Worm (Caenorhabditis elegans) whole organism, mixed stage, embryonic: ENCODE data around the gene mnk-1.

Experiments used
- blmp-1 ChIP-seq: fragments of 150-350 bp; optimal IDR thresholded peaks from 2 replicates; lab custom pipeline; 2014; ENCODE audit warnings: missing biosample characterization, missing genetic modification characterization
- lsy-2 ChIP-seq: fragments of 150-350 bp; optimal IDR thresholded peaks from 2 replicates; lab custom pipeline; 2014; ENCODE audit warnings: missing biosample characterization, missing genetic modification characterization
- nhr-12 ChIP-seq: fragments of 150-350 bp; optimal IDR thresholded peaks from 2 replicates; lab custom pipeline; 2014; ENCODE audit warnings: missing biosample characterization, missing genetic modification characterization
- pha-4 ChIP-seq: fragments of 150-350 bp; optimal IDR thresholded peaks from 2 replicates; lab custom pipeline; 2018; ENCODE audit warnings: missing biosample characterization, missing genetic modification reagents, missing genetic modification characterization
- snpc-4 ChIP-seq: fragments of 150-350 bp; optimal IDR thresholded peaks from 2 replicates; lab custom pipeline; 2014; ENCODE audit warnings: missing biosample characterization, missing genetic modification characterization
- tbx-8 ChIP-seq: fragments of 200-800 bp; sonication (Bioruptor generic); optimal IDR thresholded peaks from 2 replicates; lab custom pipeline; 2018; ENCODE audit warnings: mild to moderate bottlenecking, missing genetic modification characterization, moderate library complexity, missing compliant biosample characterization
- unc-120 ChIP-seq: sonication (generic microtip); optimal IDR thresholded peaks from 2 replicates; lab custom pipeline; 2017; ENCODE audit warnings: missing genetic modification characterization, missing compliant biosample characterization; ENCODE audit not compliant: poor library complexity, severe bottlenecking
- unc-62 ChIP-seq: fragments of 150-350 bp; optimal IDR thresholded peaks from 2 replicates; lab custom pipeline; 2014; ENCODE audit warnings: missing biosample characterization, missing genetic modification reagents, missing genetic modification characterization
- ztf-11 ChIP-seq: fragments of 150-350 bp; optimal IDR thresholded peaks from 2 replicates; lab custom pipeline; 2014; ENCODE audit warnings: missing biosample characterization, missing genetic modification characterization

DNA sequence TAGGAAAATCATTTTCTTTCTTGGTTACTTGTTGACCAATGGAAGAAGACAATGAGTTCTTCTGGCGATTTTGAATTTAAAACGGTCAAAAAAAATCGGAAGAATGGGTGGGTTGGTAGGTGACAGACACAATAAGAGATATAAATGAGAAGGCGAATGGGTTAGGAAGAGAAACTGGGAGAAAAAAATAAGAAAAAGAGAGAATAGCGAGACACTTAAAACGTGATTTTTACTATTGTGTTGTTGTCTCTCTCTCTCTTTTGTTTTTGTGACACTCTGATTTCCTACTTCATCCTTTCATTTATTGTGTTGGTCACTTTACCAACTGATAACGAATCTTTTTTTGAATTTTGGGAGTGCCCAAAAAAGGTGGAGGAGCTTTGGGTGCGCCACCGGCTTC, 38.5 kb downstream of the mnk-1 start:
- TF ChIP-seq lsy-2 (tag; lab: Kevin White, UChicago) (no peak), pha-4 (no peak), unc-62 (no peak), ztf-11 (tag; lab: Kevin White, UChicago) (no peak), snpc-4 (no peak), unc-120 (no peak), tbx-8 (no peak), nhr-12 (tag; lab: Kevin White, UChicago) (no peak), blmp-1 (tag; lab: Kevin White, UChicago) (no peak)
